Worm (Caenorhabditis elegans) whole organism, early embryonic: Measurements from ENCODE around the gene F26G1.9.

Experiments
- B0310.2 ChIP-seq: sonication (generic microtip); optimal IDR thresholded peaks from 2 replicates; lab custom pipeline; 2016; ENCODE audit warnings: mild to moderate bottlenecking, missing genetic modification characterization, missing compliant biosample characterization
- F13C5.2 ChIP-seq: sonication (generic microtip); optimal IDR thresholded peaks from 2 replicates; lab custom pipeline; 2017; ENCODE audit warnings: mild to moderate bottlenecking, missing genetic modification characterization, inconsistent platforms, missing compliant biosample characterization
- aly-1 ChIP-seq: sonication (generic microtip); optimal IDR thresholded peaks from 2 replicates; lab custom pipeline; 2016; ENCODE audit warnings: missing genetic modification characterization, missing compliant biosample characterization
- ama-1 ChIP-seq: fragments of 150-350 bp; optimal IDR thresholded peaks from 2 replicates; lab custom pipeline; 2014
- ceh-13 ChIP-seq: fragments of 200-800 bp; sonication (Bioruptor generic); optimal IDR thresholded peaks from 2 replicates; lab custom pipeline; 2018; ENCODE audit warnings: mild to moderate bottlenecking, missing genetic modification characterization, missing compliant biosample characterization
- ceh-36 ChIP-seq: sonication (generic microtip); optimal IDR thresholded peaks from 2 replicates; lab custom pipeline; 2016; ENCODE audit warnings: missing genetic modification characterization, inconsistent platforms, missing compliant biosample characterization
- ets-7 ChIP-seq: sonication (generic microtip); optimal IDR thresholded peaks from 2 replicates; lab custom pipeline; 2016; ENCODE audit warnings: missing genotype, missing genetic modification characterization, missing compliant biosample characterization
- hmbx-1 ChIP-seq: sonication (generic microtip); optimal IDR thresholded peaks from 2 replicates; lab custom pipeline; 2016; ENCODE audit warnings: mild to moderate bottlenecking, missing genetic modification characterization, missing compliant biosample characterization
- hmg-4 ChIP-seq: fragments of 200-800 bp; sonication (Bioruptor generic); optimal IDR thresholded peaks from 2 replicates; lab custom pipeline; 2018; ENCODE audit warnings: mild to moderate bottlenecking, missing genetic modification characterization, missing compliant biosample characterization
- hnd-1 ChIP-seq: sonication (generic microtip); optimal IDR thresholded peaks from 2 replicates; lab custom pipeline; 2016; ENCODE audit warnings: missing genetic modification characterization, missing compliant biosample characterization
- pes-1 ChIP-seq: fragments of 200-800 bp; sonication (Bioruptor generic); IDR thresholded peaks from 2 replicates; pipeline ENCODE4 v1.3.6; 2022; ENCODE audit warnings: missing genetic modification reagents, missing genetic modification characterization, missing compliant biosample characterization
- sea-1 ChIP-seq: fragments of 200-800 bp; sonication (Bioruptor generic); conservative IDR thresholded peaks from 2 replicates; pipeline ENCODE4 v1.3.6; 2022; ENCODE audit warnings: missing genetic modification characterization, missing compliant biosample characterization
- tbx-11 ChIP-seq: fragments of 200-800 bp; sonication (Bioruptor generic); IDR thresholded peaks from 2 replicates; pipeline ENCODE4 v1.3.6; 2022; ENCODE audit warnings: missing genetic modification characterization, missing compliant biosample characterization
- tbx-37 ChIP-seq: fragments of 200-800 bp; sonication (Bioruptor generic); conservative IDR thresholded peaks from 2 replicates; pipeline ENCODE4 v1.3.6; 2022; ENCODE audit warnings: missing genetic modification reagents, missing genetic modification characterization, missing compliant biosample characterization
- tra-4 ChIP-seq: sonication (generic microtip); optimal IDR thresholded peaks from 2 replicates; lab custom pipeline; 2017; ENCODE audit warnings: missing genetic modification characterization, missing compliant biosample characterization

F26G1.9 gene

DNA sequence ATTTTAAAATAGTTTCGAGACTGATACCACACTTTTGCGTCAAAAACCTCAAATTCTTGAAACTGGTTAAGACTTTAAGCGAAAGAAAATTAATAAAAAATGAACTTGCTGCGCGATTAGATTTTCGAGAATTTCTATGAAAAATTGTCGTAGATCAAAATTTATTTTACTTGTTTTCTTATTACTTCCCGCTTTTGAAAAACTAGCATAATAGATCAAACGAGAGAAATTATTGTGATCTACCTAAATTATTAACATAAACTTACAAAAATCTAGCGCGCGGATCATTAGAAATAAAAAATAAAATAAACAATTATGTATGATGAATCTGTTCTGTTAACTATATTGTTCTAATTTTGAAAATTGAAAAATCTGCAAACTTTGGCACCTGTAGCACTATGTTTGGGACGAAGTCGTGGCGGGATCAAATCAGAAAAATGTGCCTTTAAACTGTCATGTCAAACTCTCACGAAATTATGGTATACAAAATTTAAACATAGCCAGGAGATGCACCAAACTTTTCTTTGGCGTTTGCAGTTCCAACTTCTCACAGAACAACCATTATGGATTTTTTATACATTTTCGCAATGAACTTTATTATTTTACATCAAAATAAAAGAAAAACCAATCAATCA is 46.9 kb downstream of the F26G1.9 start:
- TF ChIP-seq ceh-13 (GFP tag; lab: Kevin White, UChicago), result no peak
- TF ChIP-seq hmg-4 (GFP tag; lab: Kevin White, UChicago), result no peak
- no peak for TF ChIP-seq ets-7 (tag; lab: Kevin White, UChicago)
- TF ChIP-seq ceh-36, result no peak
- no peak for TF ChIP-seq sea-1 (GFP tag; lab: Robert Waterston, UW)
- TF ChIP-seq pes-1 (GFP tag; lab: Robert Waterston, UW), result no peak
- TF ChIP-seq aly-1, result no peak
- no peak for TF ChIP-seq tra-4 (tag; lab: Kevin White, UChicago)
- no peak for TF ChIP-seq hmbx-1 (tag; lab: Kevin White, UChicago)
- no peak for TF ChIP-seq tbx-37 (GFP tag; lab: Robert Waterston, UW)
- TF ChIP-seq ama-1 (lab: Kevin White, UChicago), result no peak
- no peak for TF ChIP-seq B0310.2 (tag; lab: Kevin White, UChicago)
- TF ChIP-seq tbx-11 (GFP tag; lab: Robert Waterston, UW), result no peak

DNA sequence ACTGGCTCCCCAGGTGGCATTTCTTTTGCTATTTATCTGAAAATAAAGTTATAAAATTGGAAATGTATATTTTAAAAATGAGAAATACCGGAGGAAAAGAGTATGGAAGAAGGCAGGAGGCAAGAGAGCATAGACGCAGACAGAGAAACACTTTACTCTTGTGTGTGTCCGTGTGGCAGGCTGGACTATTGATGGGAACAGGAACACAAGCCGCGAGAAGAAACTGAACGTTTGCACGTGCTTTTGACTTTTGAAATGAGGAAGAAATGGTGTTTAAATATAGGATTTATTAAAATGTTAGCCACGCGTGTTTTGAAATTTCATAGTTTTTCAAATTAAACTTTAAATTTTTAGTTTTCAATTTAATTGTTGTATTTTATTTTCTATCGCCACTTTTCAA is 47.7 kb downstream of the F26G1.9 start, which contains the start of gene F10G7.10:
Gene F10G7.10, minus strand, starts transcription at position 145 of the 400 bp plus-strand sequence.
- TF ChIP-seq sea-1 (GFP tag; lab: Robert Waterston, UW) (no peak), ceh-13 (GFP tag; lab: Kevin White, UChicago) (no peak), F13C5.2 (tag; lab: Kevin White, UChicago) (no peak), pes-1 (GFP tag; lab: Robert Waterston, UW) (no peak), aly-1 (no peak), hnd-1 (tag; lab: Kevin White, UChicago) (no peak), tra-4 (tag; lab: Kevin White, UChicago) (no peak), ama-1 (lab: Kevin White, UChicago) (no peak), ets-7 (tag; lab: Kevin White, UChicago) (no peak)
